Worm (Caenorhabditis elegans) whole organism, L2 larva: Measurements from ENCODE around the gene JC8.7.
A peak's percentile ranks its signal among the peaks of the same experiment; 100 is the strongest.

Source experiments
- R02D3.7 ChIP-seq: fragments of 150-350 bp; optimal IDR thresholded peaks from 2 replicates; lab custom pipeline; 2014; ENCODE audit warnings: missing biosample characterization, missing genetic modification characterization
- Y55F3AM.14 ChIP-seq: fragments of 200-800 bp; sonication (Bioruptor generic); optimal IDR thresholded peaks from 2 replicates; lab custom pipeline; 2018; ENCODE audit warnings: mild to moderate bottlenecking, missing genetic modification characterization, missing compliant biosample characterization
- aly-2 ChIP-seq: fragments of 150-350 bp; optimal IDR thresholded peaks from 2 replicates; lab custom pipeline; 2014; ENCODE audit warnings: missing biosample characterization, missing genetic modification characterization
- ceh-82 ChIP-seq: fragments of 150-350 bp; optimal IDR thresholded peaks from 2 replicates; lab custom pipeline; 2014; ENCODE audit warnings: missing biosample characterization, missing genetic modification characterization
- crh-2 ChIP-seq: sonication (generic microtip); optimal IDR thresholded peaks from 2 replicates; lab custom pipeline; 2017; ENCODE audit warnings: missing biosample characterization, missing genetic modification characterization
- dmd-4 ChIP-seq: sonication (generic microtip); optimal IDR thresholded peaks from 2 replicates; lab custom pipeline; 2017; ENCODE audit warnings: missing biosample characterization, missing genetic modification characterization
- egl-27 ChIP-seq: sonication (generic microtip); optimal IDR thresholded peaks from 3 replicates; lab custom pipeline; 2017; ENCODE audit warnings: missing biosample characterization, missing genetic modification reagents, missing genetic modification characterization
- elt-1 ChIP-seq: fragments of 150-350 bp; optimal IDR thresholded peaks from 2 replicates; lab custom pipeline; 2014; ENCODE audit warnings: missing biosample characterization, missing genetic modification characterization
- fos-1 ChIP-seq: fragments of 150-350 bp; optimal IDR thresholded peaks from 2 replicates; lab custom pipeline; 2014; ENCODE audit warnings: missing biosample characterization, missing genetic modification characterization
- gmeb-1 ChIP-seq: fragments of 150-350 bp; optimal IDR thresholded peaks from 2 replicates; lab custom pipeline; 2014; ENCODE audit warnings: missing biosample characterization, missing genetic modification characterization
- lin-11 ChIP-seq: fragments of 150-350 bp; sonication (generic microtip); optimal IDR thresholded peaks from 2 replicates; lab custom pipeline; 2014; ENCODE audit warnings: missing biosample characterization, missing genetic modification characterization, inconsistent platforms, mixed read lengths
- lin-13 ChIP-seq: fragments of 150-350 bp; optimal IDR thresholded peaks from 2 replicates; lab custom pipeline; 2014; ENCODE audit warnings: missing biosample characterization, missing genetic modification reagents, missing genetic modification characterization
- mab-5 ChIP-seq: fragments of 150-350 bp; optimal IDR thresholded peaks from 2 replicates; lab custom pipeline; 2014; ENCODE audit warnings: missing biosample characterization, missing genetic modification characterization
- nhr-10 ChIP-seq: sonication (generic microtip); optimal IDR thresholded peaks from 2 replicates; lab custom pipeline; 2017; ENCODE audit warnings: missing biosample characterization, missing genetic modification characterization
- nhr-11 ChIP-seq: fragments of 150-350 bp; optimal IDR thresholded peaks from 2 replicates; lab custom pipeline; 2014; ENCODE audit warnings: missing biosample characterization, missing genetic modification characterization
- nhr-129 ChIP-seq: fragments of 150-350 bp; optimal IDR thresholded peaks from 2 replicates; lab custom pipeline; 2014; ENCODE audit warnings: missing biosample characterization, missing genetic modification characterization
- nhr-21 ChIP-seq: fragments of 150-350 bp; optimal IDR thresholded peaks from 2 replicates; lab custom pipeline; 2014; ENCODE audit warnings: missing biosample characterization, missing genetic modification characterization
- nhr-23 ChIP-seq: fragments of 150-350 bp; optimal IDR thresholded peaks from 2 replicates; lab custom pipeline; 2014; ENCODE audit warnings: missing biosample characterization, missing genetic modification reagents, missing genetic modification characterization
- nhr-25 ChIP-seq: fragments of 150-350 bp; sonication (generic microtip); optimal IDR thresholded peaks from 3 replicates; lab custom pipeline; 2014; ENCODE audit warnings: missing biosample characterization, missing genetic modification characterization
- nhr-77 ChIP-seq: fragments of 150-350 bp; optimal IDR thresholded peaks from 2 replicates; lab custom pipeline; 2014; ENCODE audit warnings: missing biosample characterization, missing genetic modification characterization
- peb-1 ChIP-seq: fragments of 150-350 bp; optimal IDR thresholded peaks from 2 replicates; lab custom pipeline; 2014; ENCODE audit warnings: missing biosample characterization, missing genetic modification characterization
- sma-3 ChIP-seq: sonication (generic microtip); optimal IDR thresholded peaks from 2 replicates; lab custom pipeline; 2016; ENCODE audit warnings: missing genetic modification reagents, missing genetic modification characterization, missing compliant biosample characterization
- sma-9 ChIP-seq, 2 experiments: fragments of 150-350 bp in 1 of 2; sonication (generic microtip) in 1 of 2; optimal IDR thresholded peaks; 2 replicates each; lab custom pipeline; 2014 to 2016; ENCODE audit warnings: missing genetic modification characterization in 2 of 2, mild to moderate bottlenecking in 1 of 2, missing biosample characterization in 1 of 2, missing compliant biosample characterization in 1 of 2, missing genetic modification reagents in 1 of 2, moderate library complexity in 1 of 2
- unc-55 ChIP-seq: fragments of 150-350 bp; sonication (generic microtip); optimal IDR thresholded peaks from 3 replicates; lab custom pipeline; 2014; ENCODE audit warnings: missing biosample characterization, missing genetic modification reagents, missing genetic modification characterization
- zag-1 ChIP-seq: fragments of 150-350 bp; optimal IDR thresholded peaks from 2 replicates; lab custom pipeline; 2014; ENCODE audit warnings: missing biosample characterization, missing genetic modification characterization
- ztf-1 ChIP-seq: fragments of 200-800 bp; sonication (Bioruptor generic); conservative IDR thresholded peaks from 2 replicates; pipeline ENCODE4 v1.3.6; 2022; ENCODE audit warnings: missing genetic modification characterization, missing compliant biosample characterization
- ztf-11 ChIP-seq: sonication (generic microtip); optimal IDR thresholded peaks from 2 replicates; lab custom pipeline; 2017; ENCODE audit warnings: missing biosample characterization, missing genetic modification characterization

The JC8.7 gene

DNA sequence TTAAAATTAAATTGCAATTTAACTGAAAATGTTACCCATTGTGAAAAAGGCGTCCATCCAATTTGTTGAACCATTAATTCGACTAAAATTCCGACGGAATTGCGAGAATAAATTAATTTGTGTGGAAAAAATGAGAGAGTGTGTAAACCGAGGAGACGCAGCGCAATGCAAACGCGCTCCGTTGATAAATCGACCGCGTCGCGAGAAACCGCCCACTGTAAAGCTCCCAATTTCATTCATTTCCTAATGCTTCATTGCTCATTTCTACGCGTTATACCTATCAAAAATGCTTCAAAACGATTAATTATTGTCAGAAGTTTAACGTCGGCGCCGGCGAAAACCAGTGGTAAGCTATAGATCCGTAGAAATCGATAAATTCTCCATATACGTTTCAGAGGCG, 50.7 kb downstream of the JC8.7 start, which contains the start of the genes Y67H2A.2 and micu-1 (continued):
- TF ChIP-seq fos-1 (tag; lab: Kevin White, UChicago) = peak; percentile 4
- TF ChIP-seq ceh-82 = no peak
- peak; percentile 27 for TF ChIP-seq mab-5 (tag; lab: Kevin White, UChicago)
- TF ChIP-seq R02D3.7 (tag; lab: Kevin White, UChicago) = no peak
- TF ChIP-seq nhr-10 = no peak
- no peak for TF ChIP-seq dmd-4 (tag; lab: Kevin White, UChicago)
- TF ChIP-seq sma-3 (GFP tag; lab: Kevin White, UChicago) = peak; percentile 53
- no peak for TF ChIP-seq aly-2 (tag; lab: Kevin White, UChicago)
- TF ChIP-seq zag-1 (tag; lab: Kevin White, UChicago) = no peak
- TF ChIP-seq nhr-11 = no peak
- TF ChIP-seq nhr-23 (tag; lab: Kevin White, UChicago) = no peak
- TF ChIP-seq Y55F3AM.14 = no peak

DNA sequence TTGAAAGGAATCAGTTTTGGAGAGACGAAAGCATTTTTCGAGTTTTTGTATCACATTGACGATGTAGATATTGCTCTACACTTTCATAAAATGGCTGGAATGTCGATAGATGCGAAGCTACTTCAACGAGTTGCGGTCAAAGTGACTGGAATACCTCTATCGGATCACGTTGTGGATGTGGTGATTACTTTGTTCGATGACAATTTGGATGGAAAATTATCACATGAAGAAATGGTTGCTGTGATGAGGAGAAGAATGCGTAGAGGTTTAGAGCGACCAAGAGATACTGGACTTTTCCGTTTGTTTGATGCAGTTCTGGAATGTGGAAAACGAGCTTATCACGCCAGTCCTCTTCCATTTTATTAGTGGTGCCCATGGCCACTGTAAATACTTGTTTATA, 52.6 kb downstream of the JC8.7 start:
- TF ChIP-seq egl-27 (no peak), nhr-10 (no peak), ztf-11 (no peak), elt-1 (no peak), aly-2 (tag; lab: Kevin White, UChicago) (no peak), ceh-82 (no peak), lin-13 (no peak), R02D3.7 (tag; lab: Kevin White, UChicago) (no peak), peb-1 (tag; lab: Kevin White, UChicago) (no peak), unc-55 (GFP tag; lab: Kevin White, UChicago) (no peak), nhr-25 (no peak), dmd-4 (tag; lab: Kevin White, UChicago) (no peak), sma-9 (GFP tag; optimal IDR thresholded peaks at IDR 0.05; lab: Kevin White, UChicago) (no peak), sma-9 (tag; optimal IDR thresholded peaks at IDR 0.05; lab: Kevin White, UChicago) (no peak), lin-11 (no peak), nhr-21 (tag; lab: Kevin White, UChicago) (no peak), gmeb-1 (tag; lab: Kevin White, UChicago) (no peak), nhr-129 (tag; lab: Kevin White, UChicago) (no peak), nhr-77 (tag; lab: Kevin White, UChicago) (no peak), crh-2 (tag; lab: Kevin White, UChicago) (no peak), ztf-1 (GFP tag; lab: Robert Waterston, UW) (no peak)

DNA sequence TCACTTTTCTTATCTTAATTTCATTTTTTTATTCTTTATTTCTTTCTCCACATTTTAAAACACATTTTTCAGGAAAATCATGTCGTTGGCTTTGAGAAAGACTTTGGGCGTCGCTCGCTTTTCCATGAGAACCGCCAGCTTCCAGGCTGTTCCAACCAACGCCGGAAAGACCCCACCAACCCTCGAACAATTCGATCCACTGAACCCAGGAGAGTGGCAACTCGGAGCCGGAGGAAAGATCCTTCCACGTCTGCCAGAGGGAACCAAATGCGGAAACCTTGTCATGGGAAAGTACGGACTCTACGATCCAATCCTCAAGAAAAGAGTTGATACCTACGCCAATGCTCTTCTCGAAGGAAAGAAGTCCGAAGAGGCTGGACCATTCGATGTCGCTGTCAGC, 53.0 kb downstream of the JC8.7 start, which contains the start of gene kdp-1:
Gene kdp-1, plus strand, starts transcription at position 80 of the 400 bp plus-strand sequence.
- no peak for TF ChIP-seq lin-11
- TF ChIP-seq aly-2 (tag; lab: Kevin White, UChicago) = no peak
- TF ChIP-seq ceh-82 = no peak
- TF ChIP-seq lin-13 = peak; percentile 9
- TF ChIP-seq, all 48 proteins: peak for 1
